1 fruit fly cellular context compared by ENCODE assay signal in the genomic region with DNA sequence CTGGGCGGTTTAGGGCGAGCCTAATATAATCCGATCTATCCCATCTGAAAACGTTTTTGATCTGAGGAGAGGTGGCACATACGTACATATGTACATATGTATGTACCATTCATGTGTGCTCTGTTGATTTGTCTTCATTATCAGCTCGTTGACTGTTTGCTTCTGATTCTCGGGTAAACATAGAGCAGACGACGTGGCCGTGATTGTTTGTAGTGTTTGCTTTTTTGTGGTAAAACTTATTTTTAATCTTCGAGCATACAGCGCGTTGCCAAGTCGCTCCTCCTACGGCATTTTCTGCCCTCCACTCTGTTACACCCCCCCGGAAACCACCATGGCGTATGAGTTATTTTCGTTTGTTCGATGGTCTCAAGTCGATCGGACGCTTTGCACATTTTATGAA.
A peak's percentile ranks its signal among the peaks of the same experiment; 100 is the strongest.
TF ChIP-seq lines count a peak whose summit lies in the region.

No protein-coding gene starts in this region.

TF ChIP-seq in whole organism, embryonic, 481 proteins besides CTCF, POLR2A, EP300 and RAD21 (continued from another document and continues in another):
- peak; percentile 62 for TF ChIP-seq az2 (GFP tag; optimal IDR thresholded peaks at IDR 0.05; lab: Kevin White, UChicago)
- peak; percentile 68 for TF ChIP-seq tio (GFP tag; optimal IDR thresholded peaks at IDR 0.05; lab: Kevin White, UChicago)
- TF ChIP-seq Xbp1 (GFP tag; optimal IDR thresholded peaks at IDR 0.05; lab: Kevin White, UChicago) = peak; percentile 58
- peak; percentile 73; the same call in 2 of the 3 replicates for TF ChIP-seq dysf (GFP tag; IDR thresholded peaks at IDR 0.05; lab: Robert Waterston, UW)
- TF ChIP-seq CG4854 (GFP tag; optimal IDR thresholded peaks at IDR 0.05; lab: Kevin White, UChicago) = peak; percentile 90
- TF ChIP-seq lbe (GFP tag; optimal IDR thresholded peaks at IDR 0.05; lab: Kevin White, UChicago) = no peak
- peak; percentile 82 for TF ChIP-seq CG32767 (GFP tag; IDR thresholded peaks at IDR 0.05; lab: Robert Waterston, UW)
- peak; percentile 57 for TF ChIP-seq tx (GFP tag; optimal IDR thresholded peaks at IDR 0.05; lab: Kevin White, UChicago)
- peak; percentile 49; the same call in 1 of the 2 replicates for TF ChIP-seq CG4730 (GFP tag; IDR thresholded peaks at IDR 0.05; lab: Robert Waterston, UW)
- peak; percentile 91 for TF ChIP-seq Atf6 (GFP tag; IDR thresholded peaks at IDR 0.05; lab: Robert Waterston, UW)
- peak in 1 of 3 experiments; percentile 82 for TF ChIP-seq lola (GFP tag; optimal IDR thresholded peaks at IDR 0.05; lab: Kevin White, UChicago)
- TF ChIP-seq ERR (GFP tag; optimal IDR thresholded peaks at IDR 0.05; lab: Kevin White, UChicago) = peak; percentile 73
- peak; percentile 69 for TF ChIP-seq grau (tag; optimal IDR thresholded peaks at IDR 0.05; lab: Kevin White, UChicago)
- TF ChIP-seq CG34376 (GFP tag; optimal IDR thresholded peaks at IDR 0.05; lab: Kevin White, UChicago) = peak; percentile 93
- no peak; the same call in 1 of the 2 replicates for TF ChIP-seq sens-2 (GFP tag; IDR thresholded peaks at IDR 0.05; lab: Robert Waterston, UW)
- TF ChIP-seq dmrt11E (tag; optimal IDR thresholded peaks at IDR 0.05; lab: Kevin White, UChicago) = peak; percentile 85
- peak; percentile 94 for TF ChIP-seq HHEX (GFP tag; optimal IDR thresholded peaks at IDR 0.05; lab: Kevin White, UChicago)
- peak; percentile 76 for TF ChIP-seq Atf3 (GFP tag; optimal IDR thresholded peaks at IDR 0.05; lab: Kevin White, UChicago)
- peak; percentile 78 for TF ChIP-seq CG11456 (GFP tag; IDR thresholded peaks at IDR 0.05; lab: Robert Waterston, UW)
- TF ChIP-seq CG6765 (GFP tag; optimal IDR thresholded peaks at IDR 0.05; lab: Kevin White, UChicago) = peak; percentile 93
- TF ChIP-seq CG14050 (GFP tag; IDR thresholded peaks at IDR 0.05; lab: Robert Waterston, UW) = peak; percentile 76
- peak; percentile 84 for TF ChIP-seq vvl (GFP tag; IDR thresholded peaks at IDR 0.05; lab: Robert Waterston, UW)
- peak; percentile 52; the same call in 1 of the 2 replicates for TF ChIP-seq CG4360 (GFP tag; IDR thresholded peaks at IDR 0.05; lab: Robert Waterston, UW)
- TF ChIP-seq chn (GFP tag; optimal IDR thresholded peaks at IDR 0.05; lab: Kevin White, UChicago) = peak; percentile 55
- TF ChIP-seq CG13123 (GFP tag; optimal IDR thresholded peaks at IDR 0.05; lab: Kevin White, UChicago) = peak; percentile 92
- TF ChIP-seq tll (GFP tag; optimal IDR thresholded peaks at IDR 0.05; lab: Kevin White, UChicago) = peak in 1 of 2 experiments; percentile 73
- no peak for TF ChIP-seq Hmx (GFP tag; optimal IDR thresholded peaks at IDR 0.05; lab: Kevin White, UChicago)
- peak; percentile 42 for TF ChIP-seq Ets97D (GFP tag; optimal IDR thresholded peaks at IDR 0.05; lab: Kevin White, UChicago)
- peak; percentile 66 for TF ChIP-seq CG16779 (GFP tag; IDR thresholded peaks at IDR 0.05; lab: Robert Waterston, UW)
- TF ChIP-seq Bdp1 (GFP tag; optimal IDR thresholded peaks at IDR 0.05; lab: Kevin White, UChicago) = peak; percentile 85
- TF ChIP-seq CG7928 (GFP tag; optimal IDR thresholded peaks at IDR 0.05; lab: Kevin White, UChicago) = peak; percentile 64
- no peak for TF ChIP-seq Dref (GFP tag; IDR thresholded peaks at IDR 0.05; lab: Robert Waterston, UW)
- TF ChIP-seq CG11695 (GFP tag; IDR thresholded peaks at IDR 0.05; lab: Robert Waterston, UW) = peak; percentile 85
- TF ChIP-seq emc (GFP tag; optimal IDR thresholded peaks at IDR 0.05; lab: Kevin White, UChicago) = peak; percentile 61
- TF ChIP-seq CG2678 (tag; optimal IDR thresholded peaks at IDR 0.05; lab: Kevin White, UChicago) = peak; percentile 91
- no peak for TF ChIP-seq jigr1 (GFP tag; IDR thresholded peaks at IDR 0.05; lab: Robert Waterston, UW)
- peak; percentile 38 for TF ChIP-seq Usf (GFP tag; optimal IDR thresholded peaks at IDR 0.05; lab: Kevin White, UChicago)
- peak; percentile 42 for TF ChIP-seq Deaf1 (tag; optimal IDR thresholded peaks at IDR 0.05; lab: Kevin White, UChicago)
- peak; percentile 30 to 90 for TF ChIP-seq bsh (GFP tag; optimal IDR thresholded peaks at IDR 0.05; lab: Kevin White, UChicago)
- no peak for TF ChIP-seq mld (GFP tag; IDR thresholded peaks at IDR 0.05; lab: Robert Waterston, UW; ENCODE audit: partially characterized antibody)
- peak; percentile 51 for TF ChIP-seq Hr3 (GFP tag; optimal IDR thresholded peaks at IDR 0.05; lab: Kevin White, UChicago)
- TF ChIP-seq Elba2 (GFP tag; optimal IDR thresholded peaks at IDR 0.05; lab: Kevin White, UChicago) = no peak
- TF ChIP-seq dimm (GFP tag; IDR thresholded peaks at IDR 0.05; lab: Robert Waterston, UW) = no peak
- peak; percentile 81 for TF ChIP-seq CG8290 (GFP tag; optimal IDR thresholded peaks at IDR 0.05; lab: Kevin White, UChicago)
- TF ChIP-seq CG8290 (tag; optimal IDR thresholded peaks at IDR 0.05; lab: Kevin White, UChicago) = peak; percentile 95 to 96
- TF ChIP-seq ATbp (GFP tag; optimal IDR thresholded peaks at IDR 0.05; lab: Kevin White, UChicago) = peak; percentile 97
- TF ChIP-seq Nf-YB (GFP tag; optimal IDR thresholded peaks at IDR 0.05; lab: Kevin White, UChicago) = peak; percentile 73
- peak; percentile 74 for TF ChIP-seq CG7786 (GFP tag; optimal IDR thresholded peaks at IDR 0.05; lab: Kevin White, UChicago)
- peak; percentile 91 for TF ChIP-seq btn (GFP tag; optimal IDR thresholded peaks at IDR 0.05; lab: Kevin White, UChicago)
- peak; percentile 45 for TF ChIP-seq dm (GFP tag; optimal IDR thresholded peaks at IDR 0.05; lab: Kevin White, UChicago)
- peak; percentile 72 for TF ChIP-seq CG6689 (GFP tag; IDR thresholded peaks at IDR 0.05; lab: Robert Waterston, UW)
- peak; percentile 67; the same call in 1 of the 2 replicates for TF ChIP-seq E2f1 (GFP tag; IDR thresholded peaks at IDR 0.05; lab: Robert Waterston, UW)
- TF ChIP-seq CG9817 (tag; optimal IDR thresholded peaks at IDR 0.05; lab: Kevin White, UChicago) = peak; percentile 59
- TF ChIP-seq so (GFP tag; IDR thresholded peaks at IDR 0.05; lab: Robert Waterston, UW) = peak; percentile 93
- peak; percentile 8 for TF ChIP-seq CG10565 (GFP tag; optimal IDR thresholded peaks at IDR 0.05; lab: Kevin White, UChicago)
- TF ChIP-seq trem (tag; optimal IDR thresholded peaks at IDR 0.05; lab: Kevin White, UChicago) = peak; percentile 63
- TF ChIP-seq CG15479 (GFP tag; optimal IDR thresholded peaks at IDR 0.05; lab: Kevin White, UChicago) = peak; percentile 50
- TF ChIP-seq nom (GFP tag; optimal IDR thresholded peaks at IDR 0.05; lab: Kevin White, UChicago) = peak; percentile 83
- TF ChIP-seq sr (GFP tag; IDR thresholded peaks at IDR 0.05; lab: Robert Waterston, UW) = peak; percentile 94
- TF ChIP-seq CG31441 (GFP tag; IDR thresholded peaks at IDR 0.05; lab: Robert Waterston, UW) = peak; percentile 84
- no peak for TF ChIP-seq Poxn (GFP tag; IDR thresholded peaks at IDR 0.05; lab: Robert Waterston, UW)
- TF ChIP-seq trh (GFP tag; optimal IDR thresholded peaks at IDR 0.05; lab: Kevin White, UChicago) = peak; percentile 66
- TF ChIP-seq corto (GFP tag; optimal IDR thresholded peaks at IDR 0.05; lab: Kevin White, UChicago) = no peak
- no peak for TF ChIP-seq hth (optimal IDR thresholded peaks at IDR 0.05; lab: Kevin White, UChicago)
- peak; percentile 90 for TF ChIP-seq Mes4 (GFP tag; optimal IDR thresholded peaks at IDR 0.05; lab: Kevin White, UChicago)
- TF ChIP-seq CG10321 (GFP tag; IDR thresholded peaks at IDR 0.05; lab: Robert Waterston, UW) = peak; percentile 69
- peak; percentile 79 for TF ChIP-seq CG4424 (GFP tag; optimal IDR thresholded peaks at IDR 0.05; lab: Kevin White, UChicago)
- peak; percentile 98 for TF ChIP-seq kni (GFP tag; optimal IDR thresholded peaks at IDR 0.05; lab: Kevin White, UChicago)
- TF ChIP-seq peb (GFP tag; IDR thresholded peaks at IDR 0.05; lab: Robert Waterston, UW) = peak; percentile 59; the same call in 1 of the 2 replicates
- TF ChIP-seq fd3F (GFP tag; optimal IDR thresholded peaks at IDR 0.05; lab: Kevin White, UChicago) = peak; percentile 85
- TF ChIP-seq CG13624 (GFP tag; optimal IDR thresholded peaks at IDR 0.05; lab: Kevin White, UChicago) = peak; percentile 72
- TF ChIP-seq CG11398 (GFP tag; optimal IDR thresholded peaks at IDR 0.05; lab: Kevin White, UChicago) = peak; percentile 95
- no peak for TF ChIP-seq Aef1 (GFP tag; IDR thresholded peaks at IDR 0.05; lab: Robert Waterston, UW)
- peak; percentile 50; the same call in 1 of the 2 replicates for TF ChIP-seq danr (GFP tag; IDR thresholded peaks at IDR 0.05; lab: Robert Waterston, UW)
- TF ChIP-seq CG13894 (tag; optimal IDR thresholded peaks at IDR 0.05; lab: Kevin White, UChicago) = peak; percentile 82
- TF ChIP-seq CG11504 (tag; optimal IDR thresholded peaks at IDR 0.05; lab: Kevin White, UChicago) = peak; percentile 36
- peak; percentile 49; the same call in 1 of the 2 replicates for TF ChIP-seq CG17612 (GFP tag; IDR thresholded peaks at IDR 0.05; lab: Robert Waterston, UW)
- peak; percentile 74 for TF ChIP-seq NfI (GFP tag; optimal IDR thresholded peaks at IDR 0.05; lab: Kevin White, UChicago)
- peak; percentile 91 for TF ChIP-seq CG1603 (tag; optimal IDR thresholded peaks at IDR 0.05; lab: Kevin White, UChicago)
- TF ChIP-seq CG2889 (GFP tag; IDR thresholded peaks at IDR 0.05; lab: Robert Waterston, UW) = 0 out of 3 replicates have a peak, but pooled peaks have one; percentile 41
- TF ChIP-seq Gsc (GFP tag; IDR thresholded peaks at IDR 0.05; lab: Robert Waterston, UW) = no peak
- peak; percentile 31; the same call in 1 of the 2 replicates for TF ChIP-seq CG9932 (GFP tag; IDR thresholded peaks at IDR 0.05; lab: Robert Waterston, UW)
- TF ChIP-seq CG18764 (GFP tag; optimal IDR thresholded peaks at IDR 0.05; lab: Kevin White, UChicago) = peak; percentile 92
- peak; percentile 92 for TF ChIP-seq CG12299 (tag; optimal IDR thresholded peaks at IDR 0.05; lab: Kevin White, UChicago)
- TF ChIP-seq CG7556 (GFP tag; optimal IDR thresholded peaks at IDR 0.05; lab: Kevin White, UChicago) = peak; percentile 83
- no peak for TF ChIP-seq CG31388 (GFP tag; optimal IDR thresholded peaks at IDR 0.05; lab: Kevin White, UChicago)
- TF ChIP-seq CG10147 (GFP tag; optimal IDR thresholded peaks at IDR 0.05; lab: Kevin White, UChicago) = peak; percentile 72
- peak; percentile 90 for TF ChIP-seq CG6683 (GFP tag; optimal IDR thresholded peaks at IDR 0.05; lab: Kevin White, UChicago)
- TF ChIP-seq CG30020 (tag; optimal IDR thresholded peaks at IDR 0.05; lab: Kevin White, UChicago) = no peak
- peak; percentile 95 for TF ChIP-seq BtbVII (GFP tag; optimal IDR thresholded peaks at IDR 0.05; lab: Kevin White, UChicago)
- no peak for TF ChIP-seq lov (optimal IDR thresholded peaks at IDR 0.05; lab: Kevin White, UChicago)
- TF ChIP-seq lov (GFP tag; IDR thresholded peaks at IDR 0.05; lab: Robert Waterston, UW) = peak; percentile 81; the same call in 2 of the 3 replicates
- peak; percentile 54 for TF ChIP-seq CG10979 (tag; optimal IDR thresholded peaks at IDR 0.05; lab: Kevin White, UChicago)
- peak; percentile 80 for TF ChIP-seq z (GFP tag; IDR thresholded peaks at IDR 0.05; lab: Robert Waterston, UW)
- no peak for TF ChIP-seq D (optimal IDR thresholded peaks at IDR 0.05; lab: Kevin White, UChicago)
- peak; percentile 86 for TF ChIP-seq D (GFP tag; optimal IDR thresholded peaks at IDR 0.05; lab: Kevin White, UChicago)
- peak; percentile 75 for TF ChIP-seq CG2116 (GFP tag; optimal IDR thresholded peaks at IDR 0.05; lab: Kevin White, UChicago)
- peak; percentile 85 for TF ChIP-seq CG7271 (tag; optimal IDR thresholded peaks at IDR 0.05; lab: Kevin White, UChicago)
- TF ChIP-seq onecut (GFP tag; IDR thresholded peaks at IDR 0.05; lab: Robert Waterston, UW) = peak; percentile 84
- no peak for TF ChIP-seq CG8478 (optimal IDR thresholded peaks at IDR 0.05; lab: Kevin White, UChicago)
- peak; percentile 85 for TF ChIP-seq Blimp-1 (GFP tag; optimal IDR thresholded peaks at IDR 0.05; lab: Kevin White, UChicago)
- peak; percentile 65 for TF ChIP-seq psq (GFP tag; optimal IDR thresholded peaks at IDR 0.05; lab: Kevin White, UChicago)
- TF ChIP-seq hbn (GFP tag; IDR thresholded peaks at IDR 0.05; lab: Robert Waterston, UW; ENCODE audit: partially characterized antibody) = no peak
- no peak for TF ChIP-seq hkb (optimal IDR thresholded peaks at IDR 0.05; lab: Kevin White, UChicago)
- peak; percentile 90 for TF ChIP-seq hkb (GFP tag; IDR thresholded peaks at IDR 0.05; lab: Robert Waterston, UW)
- peak; percentile 78 for TF ChIP-seq CG3163 (GFP tag; optimal IDR thresholded peaks at IDR 0.05; lab: Kevin White, UChicago)
- peak; percentile 90 for TF ChIP-seq zfh1 (GFP tag; IDR thresholded peaks at IDR 0.05; lab: Robert Waterston, UW)
- peak; percentile 59 for TF ChIP-seq zen (tag; optimal IDR thresholded peaks at IDR 0.05; lab: Kevin White, UChicago)
- TF ChIP-seq Dip3 (GFP tag; optimal IDR thresholded peaks at IDR 0.05; lab: Kevin White, UChicago) = peak; percentile 53
- TF ChIP-seq CoRest (tag; optimal IDR thresholded peaks at IDR 0.05; lab: Kevin White, UChicago) = peak; percentile 73
- peak; percentile 87 for TF ChIP-seq Spps (tag; optimal IDR thresholded peaks at IDR 0.05; lab: Kevin White, UChicago)
- TF ChIP-seq Doc3 (GFP tag; IDR thresholded peaks at IDR 0.05; lab: Robert Waterston, UW; ENCODE audit: partially characterized antibody) = no peak
- peak; percentile 80; the same call in 1 of the 2 replicates for TF ChIP-seq ranshi (GFP tag; IDR thresholded peaks at IDR 0.05; lab: Robert Waterston, UW)
- no peak for TF ChIP-seq slbo (GFP tag; IDR thresholded peaks at IDR 0.05; lab: Robert Waterston, UW)
- peak; percentile 30 for TF ChIP-seq Oli (tag; optimal IDR thresholded peaks at IDR 0.05; lab: Kevin White, UChicago)
- peak; percentile 88 for TF ChIP-seq CG3838 (GFP tag; optimal IDR thresholded peaks at IDR 0.05; lab: Kevin White, UChicago)
- TF ChIP-seq fd64A (GFP tag; optimal IDR thresholded peaks at IDR 0.05; lab: Kevin White, UChicago) = peak; percentile 98
- TF ChIP-seq CG11723 (GFP tag; optimal IDR thresholded peaks at IDR 0.05; lab: Kevin White, UChicago) = peak; percentile 86
- peak; percentile 87 for TF ChIP-seq Fer3 (tag; optimal IDR thresholded peaks at IDR 0.05; lab: Kevin White, UChicago)
- no peak for TF ChIP-seq cad (GFP tag; optimal IDR thresholded peaks at IDR 0.05; lab: Kevin White, UChicago)
- TF ChIP-seq otp (GFP tag; IDR thresholded peaks at IDR 0.05; lab: Robert Waterston, UW) = peak; percentile 93
- peak; percentile 64 for TF ChIP-seq CG17829 (tag; optimal IDR thresholded peaks at IDR 0.05; lab: Kevin White, UChicago)
- TF ChIP-seq luna (GFP tag; optimal IDR thresholded peaks at IDR 0.05; lab: Kevin White, UChicago) = peak; percentile 71
- TF ChIP-seq ase (GFP tag; IDR thresholded peaks at IDR 0.05; lab: Robert Waterston, UW) = 0 out of 3 replicates have a peak, but pooled peaks have one; percentile 15
- TF ChIP-seq MESR4 (GFP tag; optimal IDR thresholded peaks at IDR 0.05; lab: Kevin White, UChicago) = peak; percentile 47
- TF ChIP-seq wdn (GFP tag; IDR thresholded peaks at IDR 0.05; lab: Robert Waterston, UW) = peak; percentile 62; the same call in 1 of the 2 replicates
